Fruit fly (Drosophila melanogaster): ENCODE results near the gene CG32485.
A peak's percentile ranks its signal among the peaks of the same experiment; 100 is the strongest.

The CG32485 gene

DNA sequence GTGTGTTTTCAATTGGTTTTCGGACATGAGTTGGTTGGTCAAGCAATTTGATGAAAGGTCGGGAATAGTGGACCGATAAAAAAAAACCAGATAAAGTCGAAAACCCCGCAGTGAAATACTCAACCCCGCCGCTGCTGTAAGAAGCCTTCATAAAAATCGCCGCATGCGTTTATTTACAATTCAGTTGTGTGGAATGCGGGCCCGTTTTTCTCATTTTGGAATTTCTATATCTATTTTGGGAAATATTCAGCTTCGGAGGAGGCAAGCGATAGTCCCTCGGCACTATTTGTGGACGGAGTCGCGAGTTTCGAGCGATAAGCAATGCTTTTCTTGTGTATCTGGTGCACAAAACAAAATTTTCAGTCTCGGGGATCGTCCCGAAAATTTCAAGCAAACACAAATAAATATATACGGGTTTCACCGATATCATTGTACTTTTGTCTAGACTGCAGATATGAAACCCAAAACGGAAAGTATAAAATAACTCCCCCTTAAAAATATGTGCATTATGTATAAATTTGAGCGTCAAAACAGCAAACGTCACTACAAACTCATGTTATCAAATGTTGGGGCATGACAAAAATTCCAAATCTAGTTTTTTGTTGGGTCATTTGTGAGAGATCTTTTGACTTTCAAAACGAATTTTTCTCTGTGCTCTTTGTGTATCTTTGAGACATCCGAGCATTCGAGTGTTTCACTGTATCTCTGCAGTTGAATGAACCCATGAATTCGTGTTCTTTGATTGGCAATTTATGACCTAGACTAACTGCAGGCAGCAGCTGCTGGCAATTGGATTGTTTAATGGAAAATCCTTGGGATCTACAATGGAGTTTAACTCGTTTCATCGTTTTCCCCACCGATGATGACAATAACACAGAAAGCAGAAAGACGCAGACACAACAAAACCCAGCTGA, 9.1 kb downstream of the CG32485 start (continued):
- TF ChIP-seq tap (tag; optimal IDR thresholded peaks at IDR 0.05) (no peak), B-H2 (GFP tag; optimal IDR thresholded peaks at IDR 0.05) (no peak), NC2β (GFP tag; optimal IDR thresholded peaks at IDR 0.05) (peak; percentile 8), tin (GFP tag; optimal IDR thresholded peaks at IDR 0.05) (no peak), CG4424 (GFP tag; optimal IDR thresholded peaks at IDR 0.05) (peak; percentile 16), Usf (GFP tag; optimal IDR thresholded peaks at IDR 0.05) (no peak), trem (tag; optimal IDR thresholded peaks at IDR 0.05) (peak; percentile 19), B-H1 (GFP tag; IDR thresholded peaks at IDR 0.05) (no peak), Oli (tag; optimal IDR thresholded peaks at IDR 0.05) (peak; percentile 43), CG7963 (GFP tag; IDR thresholded peaks at IDR 0.05; ENCODE audit: partially characterized antibody) (no peak), CG8924 (tag; optimal IDR thresholded peaks at IDR 0.05) (peak; percentile 35), CG2678 (tag; optimal IDR thresholded peaks at IDR 0.05) (peak; percentile 54), Hr3 (GFP tag; optimal IDR thresholded peaks at IDR 0.05) (peak; percentile 46), Kr (GFP tag; optimal IDR thresholded peaks at IDR 0.05) (no peak), ind (GFP tag; optimal IDR thresholded peaks at IDR 0.05) (peak; percentile 10), pros (GFP tag; optimal IDR thresholded peaks at IDR 0.05) (peak; percentile 44), sob (GFP tag; IDR thresholded peaks at IDR 0.05) (no peak), CG32767 (GFP tag; IDR thresholded peaks at IDR 0.05) (peak; percentile 84), sens (GFP tag) (peak; percentile 87), Ssrp (tag; optimal IDR thresholded peaks at IDR 0.05) (peak; percentile 45), CG8388 (GFP tag; optimal IDR thresholded peaks at IDR 0.05) (peak; percentile 29), prd (optimal IDR thresholded peaks at IDR 0.05) (no peak), prd (GFP tag; IDR thresholded peaks at IDR 0.05) (no peak), gcm (GFP tag; optimal IDR thresholded peaks at IDR 0.05) (peak; percentile 81), CG9727 (GFP tag; optimal IDR thresholded peaks at IDR 0.05) (peak; percentile 24)

DNA sequence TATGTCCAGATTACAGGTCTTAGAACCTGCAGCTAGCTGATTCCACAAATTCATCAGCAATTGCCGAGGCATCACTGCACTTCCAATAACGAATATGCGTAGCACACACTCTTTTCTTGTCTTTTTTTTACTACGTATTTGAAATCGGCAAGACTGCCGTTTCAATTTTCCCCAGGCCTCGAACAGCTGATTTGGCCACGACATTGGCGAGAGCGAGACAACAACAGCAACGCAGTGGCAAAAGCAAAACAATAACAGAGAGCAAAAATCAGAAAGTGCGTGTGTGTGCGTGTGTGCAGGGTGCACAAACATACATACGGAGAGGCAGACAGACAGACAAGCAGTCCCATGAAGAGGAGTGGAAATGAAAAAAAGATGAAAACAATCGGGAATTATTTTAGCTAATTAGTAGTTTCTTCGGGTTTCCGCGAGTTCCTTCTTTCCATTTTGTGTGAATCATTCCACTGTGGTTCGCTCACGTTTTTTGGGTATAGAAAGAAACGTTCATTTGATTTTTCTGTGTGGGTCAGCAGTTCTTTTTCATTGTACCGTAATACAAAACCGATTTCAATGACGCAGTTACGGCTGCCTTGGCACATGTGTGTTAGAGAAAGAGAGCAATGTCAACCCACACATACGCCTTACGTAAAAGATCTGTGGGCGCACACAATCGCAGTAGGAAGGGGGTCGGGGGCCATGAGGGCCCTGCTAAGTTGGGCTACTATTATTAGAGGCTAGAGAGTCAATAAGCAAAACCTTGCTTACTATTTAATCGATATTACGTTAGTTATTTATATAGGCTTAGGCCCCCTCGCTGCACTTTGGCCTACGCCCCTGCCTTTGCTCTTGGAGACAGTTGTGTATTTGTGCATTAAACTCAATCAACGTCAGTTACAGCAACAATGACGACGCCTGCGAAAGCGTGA, 10.2 kb downstream of the CG32485 start:
- TF ChIP-seq Mrtf (GFP tag; IDR thresholded peaks at IDR 0.05), result peak; percentile 99
- peak; percentile 97 for TF ChIP-seq PHDP (tag; optimal IDR thresholded peaks at IDR 0.05)
- TF ChIP-seq CG13624 (GFP tag; optimal IDR thresholded peaks at IDR 0.05), result peak; percentile 99
- peak; percentile 99 for TF ChIP-seq chif (GFP tag; optimal IDR thresholded peaks at IDR 0.05)
- peak; percentile 99 for TF ChIP-seq Atf6 (GFP tag; IDR thresholded peaks at IDR 0.05)
- peak; percentile 99 for TF ChIP-seq bcd (GFP tag; optimal IDR thresholded peaks at IDR 0.05)
- peak; percentile 91 for TF ChIP-seq CG4360 (GFP tag; IDR thresholded peaks at IDR 0.05)
- no peak for TF ChIP-seq pan (optimal IDR thresholded peaks at IDR 0.05)
- peak in 1 of 2 experiments; percentile 100 for TF ChIP-seq pan (GFP tag; optimal IDR thresholded peaks at IDR 0.05 in 1 of 2, IDR thresholded peaks at IDR 0.05 in 1 of 2)
- peak; percentile 100 for TF ChIP-seq Drgx (GFP tag; IDR thresholded peaks at IDR 0.05)
- TF ChIP-seq CG9817 (tag; optimal IDR thresholded peaks at IDR 0.05), result peak; percentile 98
- no peak for TF ChIP-seq ato (GFP tag; IDR thresholded peaks at IDR 0.05; ENCODE audit: partially characterized antibody)
- TF ChIP-seq CG2202 (tag; optimal IDR thresholded peaks at IDR 0.05), result peak; percentile 93
- peak; percentile 97 for TF ChIP-seq Gsc (GFP tag; IDR thresholded peaks at IDR 0.05)
- TF ChIP-seq Sox100B (GFP tag; optimal IDR thresholded peaks at IDR 0.05), result peak; percentile 95
- peak; percentile 99 for TF ChIP-seq CG16779 (GFP tag; IDR thresholded peaks at IDR 0.05)
- TF ChIP-seq sim (GFP tag; IDR thresholded peaks at IDR 0.05), result peak; percentile 97
- TF ChIP-seq shn (GFP tag; optimal IDR thresholded peaks at IDR 0.05), result peak; percentile 98
- peak; percentile 99 for TF ChIP-seq Xbp1 (GFP tag; optimal IDR thresholded peaks at IDR 0.05)
- peak; percentile 99 for TF ChIP-seq maf-S (GFP tag; optimal IDR thresholded peaks at IDR 0.05)
- TF ChIP-seq dati (GFP tag; IDR thresholded peaks at IDR 0.05), result peak; percentile 97
- peak; percentile 100 for TF ChIP-seq CG32532 (GFP tag; IDR thresholded peaks at IDR 0.05)
- TF ChIP-seq CkIIα-i1 (GFP tag; IDR thresholded peaks at IDR 0.05), result peak; percentile 98
- peak; percentile 99 for TF ChIP-seq CG9932 (GFP tag; IDR thresholded peaks at IDR 0.05)

All from whole organism, embryonic.